Worm (Caenorhabditis elegans): ENCODE measurements around the gene uev-2.

The uev-2 gene

DNA sequence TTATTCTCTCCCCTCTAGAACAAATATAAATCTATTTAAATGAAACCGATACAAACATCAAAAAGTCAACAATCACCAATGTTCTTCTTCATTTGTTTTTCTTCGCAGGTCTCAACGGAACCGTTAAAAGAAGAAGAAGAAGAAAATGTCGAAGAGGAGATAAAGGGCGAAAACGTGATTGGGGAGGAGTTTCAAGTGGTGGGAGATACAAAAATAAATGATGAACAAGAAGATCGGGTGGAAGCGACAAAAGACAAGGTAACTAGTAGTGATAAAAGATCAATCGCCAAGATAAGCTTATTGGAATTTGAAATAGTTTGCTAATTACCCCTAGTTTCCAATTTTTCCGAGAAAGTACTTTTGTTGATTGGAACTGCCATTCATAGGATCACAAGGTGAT lies 32.7 kb upstream of the uev-2 start:
- TF ChIP-seq ets-4 (tag; optimal IDR thresholded peaks at IDR 0.05), result no peak
- TF ChIP-seq npax-4 (tag; optimal IDR thresholded peaks at IDR 0.05), result no peak
- no peak for TF ChIP-seq eyg-1 (tag; optimal IDR thresholded peaks at IDR 0.05)
- no peak for TF ChIP-seq ceh-48 (tag; optimal IDR thresholded peaks at IDR 0.05)
- TF ChIP-seq pax-1 (tag; optimal IDR thresholded peaks at IDR 0.05), result no peak
- TF ChIP-seq pha-4 (tag; optimal IDR thresholded peaks at IDR 0.05), result no peak
- TF ChIP-seq ceh-6 (GFP tag; optimal IDR thresholded peaks at IDR 0.05), result no peak
- TF ChIP-seq che-1 (tag; optimal IDR thresholded peaks at IDR 0.05), result no peak
- no peak for TF ChIP-seq K02D7.2 (tag; optimal IDR thresholded peaks at IDR 0.05)
- no peak for TF ChIP-seq F13H6.1 (tag; optimal IDR thresholded peaks at IDR 0.05)
- no peak for TF ChIP-seq madf-2 (tag; optimal IDR thresholded peaks at IDR 0.05)
- no peak for TF ChIP-seq odd-2 (tag; optimal IDR thresholded peaks at IDR 0.05)
- no peak for TF ChIP-seq hlh-13 (GFP tag; optimal IDR thresholded peaks at IDR 0.05)
- no peak for TF ChIP-seq ceh-31 (tag; optimal IDR thresholded peaks at IDR 0.05)
- no peak for TF ChIP-seq ceh-18 (tag; optimal IDR thresholded peaks at IDR 0.05)
- TF ChIP-seq ama-1 (optimal IDR thresholded peaks at IDR 0.05), result no peak
- TF ChIP-seq ahr-1 (tag; optimal IDR thresholded peaks at IDR 0.05), result no peak
- no peak for TF ChIP-seq gmeb-2 (tag; optimal IDR thresholded peaks at IDR 0.05)
- no peak for TF ChIP-seq sox-2 (GFP tag; IDR thresholded peaks at IDR 0.05)

- TF ChIP-seq ref-2 (tag; optimal IDR thresholded peaks at IDR 0.05), result no peak
- no peak for TF ChIP-seq ceh-24 (tag; optimal IDR thresholded peaks at IDR 0.05)
- TF ChIP-seq unc-55 (GFP tag; optimal IDR thresholded peaks at IDR 0.05), result no peak
Measured at ce11 chrIII:5550844-5551243, 32.1 kb upstream of the uev-2 start.

DNA sequence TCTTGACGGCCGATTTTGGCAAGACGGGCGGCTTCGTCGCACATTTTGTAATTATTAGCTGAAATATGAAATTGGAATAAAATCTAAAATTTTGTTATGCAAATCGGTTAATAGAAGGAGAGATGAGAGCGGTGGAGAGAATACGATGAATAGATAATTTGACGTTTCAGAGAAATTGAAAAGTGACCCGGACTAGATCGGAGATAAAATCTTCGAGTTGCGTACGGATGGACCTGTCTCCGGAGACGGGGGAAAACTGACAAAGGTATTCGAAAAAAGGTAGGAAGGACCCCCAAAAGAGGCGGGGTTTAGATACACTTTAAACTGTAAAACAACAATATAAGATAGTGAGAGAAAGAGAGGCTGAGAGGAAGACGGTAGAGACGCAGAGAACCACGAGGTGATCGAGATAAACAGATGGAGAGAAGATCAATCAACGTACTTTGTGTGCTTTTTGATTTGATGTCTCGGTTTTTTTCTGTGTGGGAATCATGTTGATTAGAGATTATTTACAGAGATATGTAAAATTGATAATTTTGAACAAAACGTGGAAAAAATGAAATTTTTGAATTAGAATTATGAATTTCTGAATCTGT lies 30.8 kb upstream of the uev-2 start, which contains the start of gene F09F7.6:
Gene F09F7.6, minus strand, starts transcription at position 64 of the 596 bp plus-strand sequence.
- no peak for TF ChIP-seq odd-2 (tag; optimal IDR thresholded peaks at IDR 0.05)
- TF ChIP-seq C08G9.2 (tag; optimal IDR thresholded peaks at IDR 0.05), result no peak
- TF ChIP-seq hlh-30 (tag; optimal IDR thresholded peaks at IDR 0.05; ENCODE audit: insufficient read depth), result peak; percentile 31
- no peak for TF ChIP-seq ceh-6 (GFP tag; optimal IDR thresholded peaks at IDR 0.05)
- no peak for TF ChIP-seq pat-9 (tag; optimal IDR thresholded peaks at IDR 0.05)
- peak; percentile 56 for TF ChIP-seq ceh-18 (tag; optimal IDR thresholded peaks at IDR 0.05)
- TF ChIP-seq unc-86 (tag; optimal IDR thresholded peaks at IDR 0.05), result no peak
- TF ChIP-seq F13H6.1 (tag; optimal IDR thresholded peaks at IDR 0.05), result no peak
- peak; percentile 7 for TF ChIP-seq unc-55 (GFP tag; optimal IDR thresholded peaks at IDR 0.05)

DNA sequence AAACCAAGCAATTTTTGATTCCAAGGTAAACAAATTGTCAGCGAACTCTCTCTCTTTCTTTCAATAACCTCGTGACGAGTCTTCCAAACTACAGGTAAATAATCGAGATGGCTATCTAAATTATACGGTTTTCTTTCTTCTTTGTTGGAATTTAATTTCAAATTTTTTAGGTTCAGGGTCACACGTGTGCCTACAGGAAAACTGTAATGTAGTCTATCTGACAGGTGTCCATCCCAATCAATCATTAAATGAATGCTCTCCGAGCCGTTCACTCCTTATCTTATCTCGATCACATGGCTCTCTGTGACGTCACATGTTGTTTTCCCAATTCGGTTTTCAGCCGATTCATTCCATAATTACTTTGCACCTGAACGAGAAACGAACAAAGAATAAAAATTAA lies 29.8 kb upstream of the uev-2 start:
- TF ChIP-seq odd-2 (tag; optimal IDR thresholded peaks at IDR 0.05) (no peak), sox-2 (GFP tag; IDR thresholded peaks at IDR 0.05) (no peak), pha-2 (tag; optimal IDR thresholded peaks at IDR 0.05) (no peak), hlh-30 (tag; optimal IDR thresholded peaks at IDR 0.05; ENCODE audit: insufficient read depth) (peak; percentile 20), elt-2 (tag; optimal IDR thresholded peaks at IDR 0.05) (peak; percentile 54), ama-1 (optimal IDR thresholded peaks at IDR 0.05) (no peak), tbx-7 (tag; optimal IDR thresholded peaks at IDR 0.05) (no peak), ttx-3 (tag; optimal IDR thresholded peaks at IDR 0.05) (no peak)

DNA sequence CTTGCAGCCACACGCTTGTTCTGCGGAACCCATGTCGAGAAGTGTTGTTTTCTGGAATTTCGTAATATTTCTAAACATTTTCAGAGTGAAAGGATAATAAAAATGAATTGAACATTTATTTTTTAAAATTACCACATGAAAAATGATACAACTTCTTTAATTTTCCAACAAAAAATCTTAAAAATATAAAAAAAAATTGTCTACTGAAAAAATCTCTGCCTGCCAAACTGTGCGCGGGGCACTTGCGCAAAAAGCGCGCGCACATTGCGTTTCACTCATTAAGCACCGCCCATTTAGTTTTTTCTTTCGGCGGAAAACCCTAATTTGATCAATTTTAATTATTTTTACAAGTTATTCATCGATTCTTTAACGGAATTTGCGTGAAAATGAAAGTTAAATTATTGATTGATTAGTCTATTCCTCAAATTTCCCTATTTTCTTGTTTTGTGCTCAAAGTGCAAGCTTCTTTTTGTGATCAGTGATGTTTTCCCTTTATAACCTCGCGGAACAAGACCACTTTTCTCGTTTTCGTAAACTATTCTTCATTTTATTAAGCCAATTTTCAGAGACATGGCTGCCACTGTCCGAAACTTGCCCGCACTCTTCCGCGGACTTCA lies 27.9 kb upstream of the uev-2 start, which contains the start of the genes nmad-1 and hach-1:
Gene nmad-1, minus strand, starts transcription at position 51 of the 617 bp plus-strand sequence.
Gene hach-1, plus strand, starts transcription at position 567 of the 617 bp plus-strand sequence.
- peak; percentile 83 for TF ChIP-seq unc-3 (GFP tag; conservative IDR thresholded peaks at IDR 0.05)
- TF ChIP-seq unc-3 (tag; optimal IDR thresholded peaks at IDR 0.05), result peak; percentile 87
- TF ChIP-seq pag-3 (tag; optimal IDR thresholded peaks at IDR 0.05; ENCODE audit: borderline replicate concordance), result peak; percentile 64
- peak; percentile 77 for TF ChIP-seq nhr-232 (tag; optimal IDR thresholded peaks at IDR 0.05)
- TF ChIP-seq ztf-16 (tag; optimal IDR thresholded peaks at IDR 0.05), result peak; percentile 85
- TF ChIP-seq nhr-11 (tag; optimal IDR thresholded peaks at IDR 0.05), result no peak
- TF ChIP-seq dve-1 (tag; optimal IDR thresholded peaks at IDR 0.05), result no peak
- peak; percentile 15 for TF ChIP-seq pax-1 (tag; optimal IDR thresholded peaks at IDR 0.05)
- peak; percentile 93 for TF ChIP-seq eyg-1 (tag; optimal IDR thresholded peaks at IDR 0.05)
- TF ChIP-seq unc-55 (GFP tag; optimal IDR thresholded peaks at IDR 0.05), result no peak
- peak; percentile 87 for TF ChIP-seq madf-2 (tag; optimal IDR thresholded peaks at IDR 0.05)
- TF ChIP-seq ceh-9 (tag; optimal IDR thresholded peaks at IDR 0.05), result peak; percentile 67
- peak; percentile 53 for TF ChIP-seq tbx-7 (tag; optimal IDR thresholded peaks at IDR 0.05)
- TF ChIP-seq ttx-3 (tag; optimal IDR thresholded peaks at IDR 0.05), result peak; percentile 95
- peak; percentile 81 for TF ChIP-seq rnt-1 (tag; optimal IDR thresholded peaks at IDR 0.05)
- peak; percentile 56 for TF ChIP-seq dmd-4 (tag; optimal IDR thresholded peaks at IDR 0.05; ENCODE audit: borderline replicate concordance)
- TF ChIP-seq ceh-31 (tag; optimal IDR thresholded peaks at IDR 0.05), result peak; percentile 92
- TF ChIP-seq K09A11.1 (tag; optimal IDR thresholded peaks at IDR 0.05; ENCODE audit: insufficient read depth), result peak; percentile 90
- peak; percentile 90 for TF ChIP-seq odd-2 (tag; optimal IDR thresholded peaks at IDR 0.05)
- peak; percentile 73 for TF ChIP-seq Y22D7AL.16 (tag; optimal IDR thresholded peaks at IDR 0.05)
- peak; percentile 95 for TF ChIP-seq sox-4 (tag; optimal IDR thresholded peaks at IDR 0.05)

Measured in whole organism, late embryonic.